Fruit fly (Drosophila melanogaster): ENCODE results near the gene app.

The app gene

dm6 chr3L:12178847-12179437 is 87.7 kb downstream of the app start (continued):
- no peak for TF ChIP-seq nerfin-2 (GFP tag; IDR thresholded peaks at IDR 0.05; ENCODE audit: partially characterized antibody)
- TF ChIP-seq CG6175 (GFP tag; IDR thresholded peaks at IDR 0.05) = 0 out of 3 replicates have a peak, but pooled peaks have one; percentile 25
- TF ChIP-seq CG14441 (GFP tag; IDR thresholded peaks at IDR 0.05) = no peak
- no peak for TF ChIP-seq otp (GFP tag; IDR thresholded peaks at IDR 0.05)
- no peak for TF ChIP-seq CG43689 (GFP tag; IDR thresholded peaks at IDR 0.05)
- no peak for TF ChIP-seq CG15696 (tag; optimal IDR thresholded peaks at IDR 0.05)
- peak; percentile 22 for TF ChIP-seq CG7786 (GFP tag; optimal IDR thresholded peaks at IDR 0.05)
- no peak for TF ChIP-seq HmgZ (tag; optimal IDR thresholded peaks at IDR 0.05)
- no peak for TF ChIP-seq CG33557 (GFP tag; optimal IDR thresholded peaks at IDR 0.05)
- TF ChIP-seq CG32532 (GFP tag; IDR thresholded peaks at IDR 0.05) = peak; percentile 23; the same call in 1 of the 2 replicates
- TF ChIP-seq Oli (tag; optimal IDR thresholded peaks at IDR 0.05) = no peak
- TF ChIP-seq p53 (GFP tag; optimal IDR thresholded peaks at IDR 0.05) = no peak
- TF ChIP-seq CG9932 (GFP tag; IDR thresholded peaks at IDR 0.05) = peak; percentile 7; the same call in 1 of the 2 replicates
- TF ChIP-seq C15 (GFP tag; IDR thresholded peaks at IDR 0.05) = no peak
- no peak for TF ChIP-seq CG3838 (GFP tag; optimal IDR thresholded peaks at IDR 0.05)
- no peak for TF ChIP-seq CG18262 (tag; optimal IDR thresholded peaks at IDR 0.05)
- no peak for TF ChIP-seq knrl (GFP tag; IDR thresholded peaks at IDR 0.05; ENCODE audit: partially characterized antibody)
- TF ChIP-seq CG2129 (GFP tag; IDR thresholded peaks at IDR 0.05; ENCODE audit: partially characterized antibody) = no peak
- TF ChIP-seq Dip3 (GFP tag; optimal IDR thresholded peaks at IDR 0.05) = no peak
- TF ChIP-seq Bdp1 (GFP tag; optimal IDR thresholded peaks at IDR 0.05) = no peak
- TF ChIP-seq tin (GFP tag; optimal IDR thresholded peaks at IDR 0.05) = no peak
- no peak for TF ChIP-seq Asciz (GFP tag; optimal IDR thresholded peaks at IDR 0.05)
- TF ChIP-seq Mrtf (GFP tag; IDR thresholded peaks at IDR 0.05) = no peak
- peak; percentile 6 for TF ChIP-seq pb (GFP tag; optimal IDR thresholded peaks at IDR 0.05)
- TF ChIP-seq CG10959 (GFP tag; IDR thresholded peaks at IDR 0.05) = no peak
- TF ChIP-seq Hmr (GFP tag; optimal IDR thresholded peaks at IDR 0.05) = peak; percentile 7
- no peak for TF ChIP-seq CG12942 (GFP tag; optimal IDR thresholded peaks at IDR 0.05)
- TF ChIP-seq CG4328 (GFP tag; optimal IDR thresholded peaks at IDR 0.05) = no peak
- TF ChIP-seq Dbx (GFP tag; IDR thresholded peaks at IDR 0.05) = peak; percentile 29; the same call in 1 of the 3 replicates
- TF ChIP-seq TFAM (GFP tag; optimal IDR thresholded peaks at IDR 0.05) = no peak
- no peak for TF ChIP-seq z (GFP tag; IDR thresholded peaks at IDR 0.05)
- no peak for TF ChIP-seq Lhr (GFP tag; optimal IDR thresholded peaks at IDR 0.05)
- no peak for TF ChIP-seq Atf-2 (GFP tag; optimal IDR thresholded peaks at IDR 0.05)
- TF ChIP-seq gsb (GFP tag; IDR thresholded peaks at IDR 0.05) = no peak
- TF ChIP-seq nmo (GFP tag; optimal IDR thresholded peaks at IDR 0.05) = peak; percentile 4
- TF ChIP-seq ac (GFP tag; optimal IDR thresholded peaks at IDR 0.05) = no peak
- TF ChIP-seq lmd (GFP tag; IDR thresholded peaks at IDR 0.05) = peak; percentile 25; the same call in 1 of the 2 replicates
- no peak for TF ChIP-seq CG16813 (GFP tag; IDR thresholded peaks at IDR 0.05; ENCODE audit: partially characterized antibody)
- TF ChIP-seq CG8089 (GFP tag; optimal IDR thresholded peaks at IDR 0.05) = no peak
- no peak for TF ChIP-seq Hr39 (optimal IDR thresholded peaks at IDR 0.05)
- no peak for TF ChIP-seq CG17385 (GFP tag; optimal IDR thresholded peaks at IDR 0.05)
- TF ChIP-seq crp (GFP tag; optimal IDR thresholded peaks at IDR 0.05) = no peak
- no peak for TF ChIP-seq dpn (GFP tag; optimal IDR thresholded peaks at IDR 0.05)
- TF ChIP-seq row (GFP tag; IDR thresholded peaks at IDR 0.05) = peak; percentile 50; the same call in 2 of the 3 replicates
- no peak for TF ChIP-seq disco-r (GFP tag; optimal IDR thresholded peaks at IDR 0.05)
- TF ChIP-seq crc (GFP tag; optimal IDR thresholded peaks at IDR 0.05) = no peak
- no peak for TF ChIP-seq CG3163 (GFP tag; optimal IDR thresholded peaks at IDR 0.05)
- TF ChIP-seq CHES-1-like (GFP tag; optimal IDR thresholded peaks at IDR 0.05) = no peak
- TF ChIP-seq CG32767 (GFP tag; IDR thresholded peaks at IDR 0.05) = no peak
- TF ChIP-seq pan (optimal IDR thresholded peaks at IDR 0.05) = no peak
- TF ChIP-seq pan (GFP tag; optimal IDR thresholded peaks at IDR 0.05 in 1 of 2, IDR thresholded peaks at IDR 0.05 in 1 of 2) = no peak

Data from whole organism, embryonic.